Fruit fly (Drosophila melanogaster): ENCODE data around the gene CG13895.

CG13895 gene

DNA sequence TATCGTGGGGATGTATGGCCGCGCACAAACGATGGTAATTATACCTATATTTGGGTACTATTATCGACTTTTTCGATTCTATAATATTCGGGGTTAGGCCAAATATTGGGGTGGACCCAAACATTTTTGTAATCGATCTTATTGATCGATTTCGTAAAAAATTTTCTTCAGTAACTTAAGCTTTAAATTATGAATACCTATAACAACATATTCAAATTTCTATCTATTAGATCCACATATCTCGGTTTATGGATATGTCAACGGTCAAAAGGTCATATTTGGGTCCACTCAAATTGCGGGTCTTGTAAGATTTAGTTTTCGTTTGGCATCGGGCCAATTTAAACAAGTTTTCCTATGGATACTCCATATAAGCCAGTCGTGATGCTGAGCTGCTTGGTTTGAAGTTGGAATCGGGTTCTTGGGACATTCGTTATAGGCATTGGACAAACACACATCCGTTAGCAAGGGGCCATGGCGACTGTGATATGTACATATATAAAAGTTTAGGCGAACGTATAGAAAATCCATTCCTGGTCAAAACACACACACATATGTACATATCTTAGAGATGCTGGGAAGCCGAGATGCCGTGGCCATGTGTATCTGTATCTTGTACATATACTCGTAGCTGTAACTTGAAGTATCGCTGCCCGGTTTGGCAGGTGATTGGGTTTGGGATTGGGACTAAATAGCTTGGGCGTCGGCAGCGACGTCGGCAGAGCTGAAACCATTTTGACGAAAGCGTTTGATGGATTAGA is 7.7 kb downstream of the CG13895 start (continued):
- TF ChIP-seq CG6683 (GFP tag; optimal IDR thresholded peaks at IDR 0.05), result no peak
- peak; percentile 27 for TF ChIP-seq CG18476 (GFP tag; optimal IDR thresholded peaks at IDR 0.05)
- TF ChIP-seq dm (GFP tag; optimal IDR thresholded peaks at IDR 0.05), result no peak
- TF ChIP-seq Lhr (GFP tag; optimal IDR thresholded peaks at IDR 0.05), result peak; percentile 5
- peak; percentile 49 for TF ChIP-seq run (tag; optimal IDR thresholded peaks at IDR 0.05)
- TF ChIP-seq Elba2 (GFP tag; optimal IDR thresholded peaks at IDR 0.05), result no peak
- TF ChIP-seq h (optimal IDR thresholded peaks at IDR 0.05), result no peak
- peak; percentile 72 for TF ChIP-seq Fer1 (GFP tag; optimal IDR thresholded peaks at IDR 0.05)
- no peak for TF ChIP-seq crol (GFP tag; IDR thresholded peaks at IDR 0.05)
- no peak for TF ChIP-seq CG10274 (GFP tag; optimal IDR thresholded peaks at IDR 0.05)
- TF ChIP-seq CG4854 (GFP tag; optimal IDR thresholded peaks at IDR 0.05), result peak; percentile 7
- peak; percentile 47 for TF ChIP-seq CG1603 (tag; optimal IDR thresholded peaks at IDR 0.05)
- no peak for TF ChIP-seq sc (optimal IDR thresholded peaks at IDR 0.05)
- no peak for TF ChIP-seq sc (GFP tag; optimal IDR thresholded peaks at IDR 0.05)
- peak; percentile 33 for TF ChIP-seq crc (GFP tag; optimal IDR thresholded peaks at IDR 0.05)
- no peak for TF ChIP-seq CG30020 (tag; optimal IDR thresholded peaks at IDR 0.05)
- peak; percentile 53; the same call in 1 of the 2 replicates for TF ChIP-seq CG14014 (GFP tag; IDR thresholded peaks at IDR 0.05)
- TF ChIP-seq CG3995 (GFP tag; optimal IDR thresholded peaks at IDR 0.05), result no peak
- no peak for TF ChIP-seq Ets97D (GFP tag; optimal IDR thresholded peaks at IDR 0.05)
- peak; percentile 69 for TF ChIP-seq CG17359 (tag; optimal IDR thresholded peaks at IDR 0.05)
- no peak for TF ChIP-seq C15 (GFP tag; IDR thresholded peaks at IDR 0.05)
- TF ChIP-seq CG17829 (tag; optimal IDR thresholded peaks at IDR 0.05), result peak; percentile 44
- peak; percentile 46; the same call in 1 of the 2 replicates for TF ChIP-seq sob (GFP tag; IDR thresholded peaks at IDR 0.05)
- TF ChIP-seq Scr (GFP tag; IDR thresholded peaks at IDR 0.05; ENCODE audit: partially characterized antibody), result no peak
- 0 out of 3 replicates have a peak, but pooled peaks have one; percentile 44 for TF ChIP-seq CG34422 (GFP tag; IDR thresholded peaks at IDR 0.05)
- TF ChIP-seq chn (GFP tag; optimal IDR thresholded peaks at IDR 0.05), result no peak
- no peak for TF ChIP-seq Dref (GFP tag; IDR thresholded peaks at IDR 0.05)
- TF ChIP-seq nom (GFP tag; optimal IDR thresholded peaks at IDR 0.05), result no peak
- no peak for TF ChIP-seq abd-A (tag; optimal IDR thresholded peaks at IDR 0.05)
- TF ChIP-seq az2 (GFP tag; optimal IDR thresholded peaks at IDR 0.05), result peak; percentile 42
- TF ChIP-seq pb (GFP tag; optimal IDR thresholded peaks at IDR 0.05), result no peak
- TF ChIP-seq NFAT (GFP tag; IDR thresholded peaks at IDR 0.05), result no peak
- TF ChIP-seq exex (tag; optimal IDR thresholded peaks at IDR 0.05), result no peak
- TF ChIP-seq YL-1 (GFP tag; optimal IDR thresholded peaks at IDR 0.05), result peak; percentile 19
- TF ChIP-seq Dip3 (GFP tag; optimal IDR thresholded peaks at IDR 0.05), result peak; percentile 50
- TF ChIP-seq Ravus (GFP tag; IDR thresholded peaks at IDR 0.05), result no peak
- TF ChIP-seq grau (tag; optimal IDR thresholded peaks at IDR 0.05), result peak; percentile 73
- no peak for TF ChIP-seq CG3407 (GFP tag; optimal IDR thresholded peaks at IDR 0.05)
- TF ChIP-seq Sry-β (GFP tag; optimal IDR thresholded peaks at IDR 0.05), result no peak
- TF ChIP-seq prd (optimal IDR thresholded peaks at IDR 0.05), result no peak
- no peak for TF ChIP-seq prd (GFP tag; IDR thresholded peaks at IDR 0.05)
- TF ChIP-seq dysf (GFP tag; IDR thresholded peaks at IDR 0.05), result peak; percentile 67
- TF ChIP-seq trem (tag; optimal IDR thresholded peaks at IDR 0.05), result peak; percentile 29
- no peak for TF ChIP-seq CG34376 (GFP tag; optimal IDR thresholded peaks at IDR 0.05)
- no peak for TF ChIP-seq CG42726 (GFP tag; IDR thresholded peaks at IDR 0.05; ENCODE audit: partially characterized antibody)
- no peak for TF ChIP-seq cg (GFP tag; optimal IDR thresholded peaks at IDR 0.05)
- TF ChIP-seq klu (GFP tag; IDR thresholded peaks at IDR 0.05), result no peak
- peak; percentile 62; the same call in 1 of the 3 replicates for TF ChIP-seq so (GFP tag; IDR thresholded peaks at IDR 0.05)
- TF ChIP-seq seq (GFP tag; IDR thresholded peaks at IDR 0.05), result peak; percentile 40; the same call in 1 of the 2 replicates
- TF ChIP-seq Jarid2 (GFP tag; optimal IDR thresholded peaks at IDR 0.05), result peak; percentile 14
- peak; percentile 53 for TF ChIP-seq CG30403 (GFP tag; optimal IDR thresholded peaks at IDR 0.05)

Data from whole organism, embryonic.